Fruit fly (Drosophila melanogaster) whole organism, wandering third instar larva: ENCODE data around the gene Snx3.

Experiments
- Dfd ChIP-seq: fragments of >200 bp; optimal IDR thresholded peaks from 2 replicates; lab custom pipeline; 2017; ENCODE audit warnings: missing biosample characterization, missing genetic modification characterization
- N ChIP-seq: fragments of >200 bp; optimal IDR thresholded peaks from 2 replicates; lab custom pipeline; 2018; ENCODE audit warnings: missing biosample characterization, missing external identifiers, missing genetic modification characterization
- br ChIP-seq: fragments of 200-800 bp; sonication (Bioruptor generic); optimal IDR thresholded peaks from 2 replicates; lab custom pipeline; 2016; ENCODE audit warnings: missing biosample characterization, missing genetic modification characterization
- dmrt93B ChIP-seq: fragments of 200-800 bp; sonication (Bioruptor generic); optimal IDR thresholded peaks from 2 replicates; lab custom pipeline; 2018; ENCODE audit warnings: missing biosample characterization, mild to moderate bottlenecking, missing genetic modification characterization
- dsf ChIP-seq: sonication (Bioruptor generic); optimal IDR thresholded peaks from 2 replicates; lab custom pipeline; 2016; ENCODE audit warnings: missing biosample characterization, missing genetic modification characterization, borderline replicate concordance
- fru ChIP-seq: fragments of 200-800 bp; sonication (Bioruptor generic); optimal IDR thresholded peaks from 3 replicates; lab custom pipeline; 2016; ENCODE audit warnings: missing biosample characterization, mild to moderate bottlenecking, missing genetic modification characterization
- psq ChIP-seq: fragments of 200-800 bp; sonication (Bioruptor generic); optimal IDR thresholded peaks from 3 replicates; lab custom pipeline; 2017; ENCODE audit warnings: missing biosample characterization, mild to moderate bottlenecking, missing genetic modification characterization, moderate library complexity

- no peak for TF ChIP-seq br
- no peak for TF ChIP-seq dmrt93B
- no peak for TF ChIP-seq dsf (GFP tag; lab: Kevin White, UChicago)
- TF ChIP-seq psq = no peak
- no peak for TF ChIP-seq Dfd
- no peak for TF ChIP-seq fru (GFP tag; lab: Kevin White, UChicago)
- no peak for TF ChIP-seq N (GFP tag; lab: Kevin White, UChicago)
These were observed 13.8 kb downstream of the Snx3 start for dm6 chr3R:12641620-12642019.
